Fruit fly (Drosophila melanogaster): ENCODE data around the gene CapaR.

The CapaR gene

DNA sequence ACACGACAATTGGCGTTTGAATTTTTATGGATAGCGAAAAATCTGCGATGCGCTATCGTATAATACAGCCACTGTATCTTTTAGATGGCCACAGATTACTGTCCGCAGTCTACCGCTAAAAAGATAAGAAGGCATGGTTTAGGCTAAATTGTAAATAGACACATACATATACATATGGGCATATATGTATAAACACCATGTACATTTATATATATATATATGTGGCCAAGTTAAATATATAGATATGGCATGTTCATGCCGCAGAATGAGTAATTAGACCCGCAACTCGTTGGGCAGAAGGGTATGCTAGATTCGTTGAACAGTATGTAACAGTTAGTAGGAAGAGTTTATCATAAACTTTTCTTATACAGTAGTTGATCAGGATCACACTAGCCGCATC lies at the start of gene CapaR:
Gene CapaR, minus strand, starts transcription at position 101 of the 400 bp plus-strand sequence.
- no peak for TF ChIP-seq noc (tag; optimal IDR thresholded peaks at IDR 0.05)

DNA sequence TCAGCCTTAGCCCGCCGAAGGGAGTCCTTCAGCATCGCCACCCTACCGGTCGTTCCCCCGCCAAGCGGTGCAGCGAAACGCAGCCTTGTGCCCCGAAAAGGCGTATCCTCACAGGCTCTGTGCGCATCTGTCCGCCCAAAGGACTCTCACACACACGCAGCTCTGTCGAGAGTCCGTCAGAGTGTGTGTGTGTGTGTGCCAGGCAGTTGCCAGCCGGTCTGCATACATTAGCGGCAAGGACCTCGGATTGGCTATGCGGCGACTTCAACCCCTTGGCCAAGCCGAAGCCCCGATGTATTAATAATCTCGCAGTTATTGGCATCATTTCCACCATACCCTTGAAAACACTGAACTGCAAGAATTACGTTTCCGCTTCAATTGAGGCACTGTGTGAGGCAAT lies 48.6 kb upstream of the CapaR start:
- no peak for TF ChIP-seq noc (tag; optimal IDR thresholded peaks at IDR 0.05)

DNA sequence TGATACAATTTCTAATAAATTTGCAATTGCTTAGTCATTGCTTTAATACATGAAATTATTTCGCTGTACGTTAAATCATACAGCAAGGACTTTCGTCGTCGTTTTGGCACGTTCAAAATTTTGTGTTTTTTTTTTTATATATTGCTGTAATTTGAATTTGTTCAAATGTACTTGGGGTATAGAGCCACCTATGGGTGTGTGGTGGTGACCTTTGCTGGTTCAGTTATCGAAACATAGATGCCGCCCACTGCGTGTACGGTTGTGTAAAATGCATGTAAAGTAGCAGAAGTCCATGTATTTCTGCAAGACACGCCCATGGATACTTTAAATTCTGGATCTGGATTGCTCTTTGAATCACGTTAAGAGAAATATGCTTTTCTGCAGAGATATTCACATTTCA lies 42.3 kb upstream of the CapaR start:
- TF ChIP-seq noc (tag; optimal IDR thresholded peaks at IDR 0.05), result no peak

DNA sequence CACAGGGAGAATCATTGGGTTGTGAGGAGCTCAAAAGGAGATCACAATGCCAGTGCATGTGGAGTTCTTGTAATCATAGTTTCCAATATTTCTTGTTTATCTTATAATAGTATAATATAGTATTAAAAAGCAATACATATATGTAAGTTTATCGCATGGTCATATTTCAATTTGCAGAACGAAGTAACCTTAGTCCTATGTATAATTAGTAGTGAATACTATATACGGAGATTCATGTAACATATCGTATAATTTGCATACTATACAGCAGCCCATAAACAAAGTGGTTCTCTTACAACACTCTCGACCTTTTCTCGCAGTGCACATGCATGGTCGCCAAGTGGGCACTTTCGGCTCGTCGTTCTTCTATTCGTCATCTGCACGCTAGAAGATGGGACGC lies 40.3 kb upstream of the CapaR start:
- no peak for TF ChIP-seq noc (tag; optimal IDR thresholded peaks at IDR 0.05)

DNA sequence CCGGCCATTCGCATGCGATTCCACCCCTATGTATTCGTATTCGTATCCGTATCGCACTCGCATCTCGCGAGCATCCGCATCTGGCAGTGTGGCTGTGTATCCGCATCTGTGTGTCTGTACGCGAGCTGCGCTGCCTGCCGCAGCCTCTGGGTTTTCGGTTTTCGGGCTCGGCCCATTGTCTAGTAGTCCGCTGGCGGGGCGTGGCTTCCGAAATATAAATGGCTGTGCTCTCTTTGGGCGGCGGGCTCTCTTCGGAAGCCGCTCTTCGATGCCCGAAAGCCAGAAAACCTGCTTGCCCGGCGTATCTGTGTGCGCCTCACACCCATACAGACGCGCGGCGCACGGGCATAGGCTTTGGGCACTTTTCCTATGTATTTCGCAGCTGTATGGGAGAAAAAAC lies 36.4 kb upstream of the CapaR start:
- no peak for TF ChIP-seq noc (tag; optimal IDR thresholded peaks at IDR 0.05)

- no peak for TF ChIP-seq noc (tag; optimal IDR thresholded peaks at IDR 0.05)
Observed at dm6 chr3L:21594408-21594807, 32.4 kb upstream of the CapaR start.

DNA sequence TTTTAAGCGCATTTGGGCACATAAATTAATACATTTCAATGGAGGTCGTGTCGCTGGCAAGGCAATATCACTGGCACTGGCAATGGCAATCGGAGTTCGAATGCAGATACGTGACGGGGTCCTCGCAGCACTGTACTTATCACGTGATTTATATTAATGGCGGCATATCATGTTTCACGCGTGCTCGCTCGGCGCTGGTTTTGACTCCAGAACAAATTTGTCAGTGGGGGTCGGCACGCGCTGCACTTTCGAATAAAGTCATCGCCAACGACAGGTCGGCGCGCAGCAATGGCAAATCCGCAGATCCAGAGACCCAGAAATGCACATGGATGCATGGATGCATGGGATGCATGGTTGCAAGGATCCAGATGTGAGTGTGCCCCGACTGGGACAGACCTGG lies 29.3 kb upstream of the CapaR start:
- TF ChIP-seq noc (tag; optimal IDR thresholded peaks at IDR 0.05), result no peak

- no peak for TF ChIP-seq noc (tag; optimal IDR thresholded peaks at IDR 0.05)
Observed at dm6 chr3L:21586528-21586927, 24.5 kb upstream of the CapaR start, which contains the start of gene TfAP-2. TSS of gene TfAP-2 (plus strand) at chr3L:21586828.

DNA sequence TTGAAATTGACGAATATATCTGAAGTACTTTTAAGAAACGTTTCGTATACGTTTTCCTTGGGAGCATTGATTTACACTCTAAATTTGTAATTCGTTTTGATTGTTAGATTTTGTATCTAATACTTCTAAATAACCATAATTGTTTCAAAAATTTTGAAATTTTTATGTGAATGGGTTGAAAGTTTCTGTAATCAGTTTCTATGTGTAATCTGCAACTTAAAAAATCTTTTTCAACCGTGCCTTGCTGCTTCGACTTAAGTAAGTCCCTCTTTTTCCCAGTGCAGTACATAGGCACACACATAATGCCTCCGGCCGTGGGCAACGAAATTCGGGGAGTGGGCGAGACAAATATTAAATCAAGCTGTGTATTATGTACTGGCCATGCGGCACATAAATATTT lies 23.4 kb upstream of the CapaR start:
- TF ChIP-seq noc (tag; optimal IDR thresholded peaks at IDR 0.05), result no peak

DNA sequence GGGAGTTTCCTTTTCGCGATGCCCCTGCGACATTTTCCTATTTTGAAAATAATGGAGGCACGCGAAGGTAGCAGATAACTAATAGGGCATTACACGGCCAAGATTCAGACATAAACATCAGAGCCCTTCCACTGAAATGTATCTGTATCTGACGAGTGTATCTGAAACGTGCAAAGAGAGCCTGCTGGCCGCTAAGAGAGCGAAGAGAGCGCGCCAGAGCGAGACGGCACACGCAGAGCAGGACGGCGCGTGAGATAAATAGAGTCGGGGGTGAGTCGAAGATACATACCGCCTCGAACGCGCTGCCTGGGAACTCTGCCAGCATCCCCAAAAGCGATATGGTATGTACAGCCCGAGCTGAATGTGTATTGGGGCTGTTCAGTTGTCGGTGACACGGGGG lies 22.7 kb upstream of the CapaR start:
- no peak for TF ChIP-seq noc (tag; optimal IDR thresholded peaks at IDR 0.05)

DNA sequence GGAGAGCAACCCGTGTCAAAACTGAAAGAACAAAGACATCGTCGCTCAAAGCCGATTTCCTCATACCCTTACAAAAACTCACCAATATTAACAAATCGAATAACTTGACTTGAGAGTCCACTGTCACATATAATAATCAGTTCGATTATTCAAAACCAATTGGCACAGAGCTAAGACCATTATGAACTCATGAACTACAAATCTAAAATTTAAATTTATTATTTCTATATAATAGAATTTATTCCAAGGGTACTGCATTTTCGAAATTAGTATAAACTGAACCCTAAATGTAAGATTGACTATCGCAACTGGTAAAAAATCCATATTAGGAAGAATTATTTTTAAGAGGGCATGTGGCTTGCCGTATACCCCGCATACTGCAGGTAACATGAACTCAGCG lies 20.0 kb upstream of the CapaR start:
- TF ChIP-seq noc (tag; optimal IDR thresholded peaks at IDR 0.05), result no peak

DNA sequence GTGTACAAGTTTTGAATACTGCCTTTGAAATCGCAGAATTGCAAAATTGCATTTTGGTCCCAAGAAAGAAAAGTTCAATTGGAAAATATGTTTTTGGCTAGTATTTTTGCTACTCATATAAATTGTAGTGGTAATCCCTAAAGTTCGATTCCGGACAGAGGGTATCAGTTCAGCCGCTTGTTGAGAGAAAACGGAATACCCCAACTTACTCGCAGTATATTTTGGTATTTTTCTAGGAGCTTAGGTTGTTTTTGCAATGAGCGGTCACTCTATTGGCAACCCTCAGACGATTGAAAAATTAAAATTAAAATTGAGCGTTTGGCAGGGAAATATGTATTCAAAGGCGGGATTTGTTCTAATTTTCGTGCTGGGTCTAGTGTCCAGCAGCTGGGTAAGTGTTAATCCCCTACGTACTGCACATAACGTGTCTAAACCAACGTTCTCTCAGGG lies 12.3 kb upstream of the CapaR start:
- TF ChIP-seq noc (tag; optimal IDR thresholded peaks at IDR 0.05), result no peak

dm6 chr3L:21573831-21574230 lies 11.8 kb upstream of the CapaR start, which contains the start of gene EMC10:
TSS of gene EMC10 (plus strand) at chr3L:21574131.
- TF ChIP-seq noc (tag; optimal IDR thresholded peaks at IDR 0.05), result no peak

DNA sequence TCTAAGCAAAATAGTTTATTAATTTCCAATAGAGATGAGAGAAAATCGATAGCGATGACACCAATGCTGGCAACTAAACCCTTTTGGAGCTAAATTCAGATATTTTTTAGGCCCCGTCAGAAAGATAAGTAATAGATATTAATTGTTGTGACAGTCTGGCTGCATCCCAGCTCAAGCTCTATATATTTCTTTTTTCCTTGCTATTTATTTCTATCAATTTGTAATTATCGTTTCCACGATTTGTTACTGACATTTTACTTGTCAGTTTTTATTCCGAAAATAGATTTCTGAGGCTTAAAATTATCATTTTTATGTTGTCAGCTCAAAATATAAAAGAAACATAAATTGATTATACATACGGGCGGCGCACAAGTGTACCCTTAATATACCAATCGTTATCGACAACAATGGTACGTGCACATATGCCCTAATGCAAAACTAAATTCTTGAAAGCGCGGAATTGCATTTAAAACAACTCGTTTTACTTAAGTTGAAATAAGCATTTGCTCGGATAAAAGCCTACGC lies 6.9 kb upstream of the CapaR start, which contains the start of the genes CRIF and SMC5:
Gene CRIF, minus strand, starts transcription at position 51 of the 525 bp plus-strand sequence.
Gene SMC5, plus strand, starts transcription at position 329 of the 525 bp plus-strand sequence.
- no peak for TF ChIP-seq noc (tag; optimal IDR thresholded peaks at IDR 0.05)

- no peak for TF ChIP-seq noc (tag; optimal IDR thresholded peaks at IDR 0.05)
Observed at dm6 chr3L:21568254-21568653, 6.3 kb upstream of the CapaR start.

dm6 chr3L:21565126-21565525 lies 3.1 kb upstream of the CapaR start, which contains the start of gene CG7634:
TSS of gene CG7634 (plus strand) at chr3L:21565426.
- TF ChIP-seq noc (tag; optimal IDR thresholded peaks at IDR 0.05), result no peak

DNA sequence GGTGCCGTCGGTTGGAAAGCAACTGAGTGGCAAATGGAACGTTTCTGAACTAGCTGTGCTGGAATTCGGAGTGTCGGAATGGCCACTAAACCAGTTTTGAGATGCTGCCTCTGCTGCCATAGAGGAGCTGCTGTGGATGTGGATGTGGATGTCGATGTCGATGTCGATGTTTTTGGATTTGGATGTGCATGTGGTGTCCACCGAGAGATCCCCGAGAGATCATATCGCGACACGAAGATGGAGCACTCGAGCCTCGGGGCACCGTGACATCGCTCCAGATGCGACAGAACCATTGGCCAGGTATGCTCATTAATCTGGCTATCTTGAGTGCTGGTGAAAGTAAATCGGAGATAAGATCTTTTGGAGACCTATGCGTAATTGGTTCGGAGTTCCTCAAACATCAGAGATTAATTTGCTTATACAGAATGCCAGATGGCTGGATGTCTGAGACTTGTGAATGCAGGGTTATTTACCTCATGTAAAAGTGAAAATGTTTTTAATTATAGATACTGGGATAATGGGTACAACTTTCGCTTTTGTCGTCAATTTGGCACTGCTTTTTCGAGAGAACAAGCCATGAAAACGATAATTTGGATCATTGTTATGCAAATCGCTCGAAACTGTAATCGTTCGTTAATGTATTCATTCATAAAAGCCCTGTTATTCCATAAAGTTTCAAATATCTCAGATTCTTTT lies 3.7 kb downstream of the CapaR start, which contains the start of gene CG7173:
Gene CG7173, minus strand, starts transcription at position 51 of the 696 bp plus-strand sequence.
- no peak for TF ChIP-seq noc (tag; optimal IDR thresholded peaks at IDR 0.05)

Measured in whole organism, larva.